Fruit fly (Drosophila melanogaster): ENCODE data around the gene CG34165.

The CG34165 gene

DNA sequence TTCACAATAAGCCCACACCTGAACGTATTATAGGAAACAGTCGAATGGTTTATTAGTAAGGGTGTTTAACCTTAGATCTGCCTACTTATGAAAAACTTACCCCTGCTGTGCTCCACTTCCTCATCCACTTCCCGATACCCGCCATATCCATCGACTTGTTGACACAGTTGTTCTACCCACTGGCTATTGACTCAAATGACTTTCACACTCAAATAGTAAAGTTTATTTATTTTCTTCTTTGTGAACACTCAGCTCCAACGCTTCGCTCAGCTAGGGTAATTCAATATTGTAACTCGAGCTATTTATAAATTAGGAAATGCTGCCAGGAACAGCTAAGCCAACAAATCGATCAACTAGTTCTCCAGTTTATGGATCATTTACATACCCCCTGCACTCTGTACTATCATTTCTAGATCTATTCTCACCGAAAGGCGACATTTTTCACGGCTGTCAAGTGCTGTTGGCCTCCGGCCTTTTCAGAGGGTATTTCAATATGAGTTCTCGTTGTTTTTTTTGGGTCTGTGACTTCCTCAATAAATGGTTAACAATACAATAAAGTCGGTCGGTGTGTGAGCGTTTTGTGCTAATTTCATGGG, 27.8 kb upstream of the CG34165 start (continued):
- TF ChIP-seq vvl (GFP tag; IDR thresholded peaks at IDR 0.05): peak; percentile 82
- peak; percentile 34 for TF ChIP-seq Nf-YC (tag; optimal IDR thresholded peaks at IDR 0.05)
- TF ChIP-seq CG7745 (tag; optimal IDR thresholded peaks at IDR 0.05): peak; percentile 74
- no peak for TF ChIP-seq croc (GFP tag; conservative IDR thresholded peaks at IDR 0.05)
- peak; percentile 82 for TF ChIP-seq tio (GFP tag; optimal IDR thresholded peaks at IDR 0.05)
- peak; percentile 74 for TF ChIP-seq CG13424 (tag; optimal IDR thresholded peaks at IDR 0.05)
- TF ChIP-seq Ada2b (GFP tag; IDR thresholded peaks at IDR 0.05): peak; percentile 53; the same call in 1 of the 2 replicates
- TF ChIP-seq CG6254 (GFP tag; optimal IDR thresholded peaks at IDR 0.05): peak; percentile 76
- TF ChIP-seq ap (GFP tag; IDR thresholded peaks at IDR 0.05): no peak
- peak; percentile 84 for TF ChIP-seq disco-r (GFP tag; optimal IDR thresholded peaks at IDR 0.05)
- TF ChIP-seq CG15479 (GFP tag; optimal IDR thresholded peaks at IDR 0.05): no peak
- TF ChIP-seq CG1603 (tag; optimal IDR thresholded peaks at IDR 0.05): peak; percentile 85
- TF ChIP-seq HmgZ (tag; optimal IDR thresholded peaks at IDR 0.05): peak; percentile 89
- peak; percentile 92 for TF ChIP-seq CG10543 (GFP tag; optimal IDR thresholded peaks at IDR 0.05)
- TF ChIP-seq CG10274 (GFP tag; optimal IDR thresholded peaks at IDR 0.05): peak; percentile 68
- TF ChIP-seq HLHmδ (GFP tag; optimal IDR thresholded peaks at IDR 0.05): peak; percentile 91
- peak; percentile 89; the same call in 2 of the 3 replicates for TF ChIP-seq ci (GFP tag; IDR thresholded peaks at IDR 0.05)
- TF ChIP-seq odd (GFP tag; optimal IDR thresholded peaks at IDR 0.05): peak; percentile 91
- TF ChIP-seq CG8924 (tag; optimal IDR thresholded peaks at IDR 0.05): peak; percentile 76
- peak; percentile 80 for TF ChIP-seq CG34376 (GFP tag; optimal IDR thresholded peaks at IDR 0.05)
- TF ChIP-seq fd96Cb (tag; optimal IDR thresholded peaks at IDR 0.05): peak; percentile 53
- TF ChIP-seq CG11085 (GFP tag; IDR thresholded peaks at IDR 0.05): peak; percentile 80
- peak; percentile 76 for TF ChIP-seq Jarid2 (GFP tag; optimal IDR thresholded peaks at IDR 0.05)
- peak; percentile 81 for TF ChIP-seq CG14965 (GFP tag; optimal IDR thresholded peaks at IDR 0.05; ENCODE audit: borderline replicate concordance)
- peak; percentile 79 for TF ChIP-seq stc (GFP tag; IDR thresholded peaks at IDR 0.05)
- peak; percentile 92 for TF ChIP-seq gro (GFP tag; optimal IDR thresholded peaks at IDR 0.05)
- TF ChIP-seq Eip74EF (GFP tag; optimal IDR thresholded peaks at IDR 0.05): peak in 1 of 2 experiments; percentile 60
- TF ChIP-seq phol (tag; optimal IDR thresholded peaks at IDR 0.05): no peak
- peak; percentile 72 for TF ChIP-seq CG16863 (GFP tag; optimal IDR thresholded peaks at IDR 0.05)
- TF ChIP-seq pho (GFP tag; optimal IDR thresholded peaks at IDR 0.05): peak; percentile 93
- peak; percentile 93 for TF ChIP-seq ash1 (GFP tag; optimal IDR thresholded peaks at IDR 0.05)
- peak; percentile 91 for TF ChIP-seq chm (GFP tag; IDR thresholded peaks at IDR 0.05)
- TF ChIP-seq CG6683 (GFP tag; optimal IDR thresholded peaks at IDR 0.05): peak; percentile 92
- no peak for TF ChIP-seq nerfin-2 (GFP tag; IDR thresholded peaks at IDR 0.05; ENCODE audit: partially characterized antibody)
- peak; percentile 59; the same call in 1 of the 2 replicates for TF ChIP-seq wdn (GFP tag; IDR thresholded peaks at IDR 0.05)
- no peak for TF ChIP-seq D (optimal IDR thresholded peaks at IDR 0.05)
- peak; percentile 90 for TF ChIP-seq D (GFP tag; optimal IDR thresholded peaks at IDR 0.05)
- TF ChIP-seq CG33213 (GFP tag; optimal IDR thresholded peaks at IDR 0.05): peak; percentile 95
- TF ChIP-seq Awh (GFP tag; IDR thresholded peaks at IDR 0.05): peak; percentile 95
- peak in 1 of 2 experiments; percentile 15 for TF ChIP-seq crp (GFP tag; optimal IDR thresholded peaks at IDR 0.05)
- TF ChIP-seq NC2α (GFP tag; optimal IDR thresholded peaks at IDR 0.05): peak; percentile 88
- peak; percentile 93 for TF ChIP-seq ERR (GFP tag; optimal IDR thresholded peaks at IDR 0.05)
- TF ChIP-seq seq (GFP tag; IDR thresholded peaks at IDR 0.05): peak; percentile 90
- TF ChIP-seq gcm (GFP tag; optimal IDR thresholded peaks at IDR 0.05): peak; percentile 81
- peak; percentile 55 for TF ChIP-seq CG7271 (tag; optimal IDR thresholded peaks at IDR 0.05)
- TF ChIP-seq CG30020 (tag; optimal IDR thresholded peaks at IDR 0.05): peak; percentile 5
- TF ChIP-seq CG15601 (tag; optimal IDR thresholded peaks at IDR 0.05): peak; percentile 94
- no peak for TF ChIP-seq cad (GFP tag; optimal IDR thresholded peaks at IDR 0.05)
- TF ChIP-seq Mrtf (GFP tag; IDR thresholded peaks at IDR 0.05): no peak

Data from whole organism, embryonic.